Fruit fly (Drosophila melanogaster) whole organism, wandering third instar larva: Measurements from ENCODE around the gene Vps13D.

Experiments used
- Abd-B ChIP-seq: fragments of >200 bp; optimal IDR thresholded peaks from 2 replicates; lab custom pipeline; 2017; ENCODE audit warnings: missing biosample characterization, missing genetic modification characterization
- Hr78 ChIP-seq: fragments of >200 bp; optimal IDR thresholded peaks from 2 replicates; lab custom pipeline; 2017; ENCODE audit warnings: missing biosample characterization, missing genetic modification characterization
- Jra ChIP-seq: sonication (Bioruptor generic); optimal IDR thresholded peaks from 2 replicates; lab custom pipeline; 2016; ENCODE audit warnings: missing biosample characterization, missing genetic modification characterization
- Myc ChIP-seq: fragments of >200 bp; optimal IDR thresholded peaks from 2 replicates; lab custom pipeline; 2017
- br ChIP-seq: fragments of 200-800 bp; sonication (Bioruptor generic); optimal IDR thresholded peaks from 2 replicates; lab custom pipeline; 2016; ENCODE audit warnings: missing biosample characterization, missing genetic modification characterization
- dl ChIP-seq, 2 experiments: fragments of 175-275, 200-275 bp in 1 of 2; fragments of 200-275 bp in 1 of 2; sonication (Bioruptor generic); optimal IDR thresholded peaks; lab custom pipeline; 2018; ENCODE audit warnings: mild to moderate bottlenecking in 2 of 2, missing biosample characterization in 2 of 2, missing genetic modification characterization in 2 of 2, moderate library complexity in 2 of 2; ENCODE audit not compliant: partially characterized antibody in 2 of 2, insufficient read depth in 1 of 2

- TF ChIP-seq Jra (GFP tag; lab: Kevin White, UChicago) (no peak), dl (GFP tag; optimal IDR thresholded peaks at IDR 0.05; lab: Kevin White, UChicago; ENCODE audit: insufficient read depth in 1 of 2, partially characterized antibody in 2 of 2) (no peak), Hr78 (GFP tag; lab: Kevin White, UChicago) (no peak), Abd-B (no peak), Myc (lab: Kevin White, UChicago) (no peak), br (no peak)
Observed at dm6 chr3L:12734550-12735012, 20.3 kb upstream of the Vps13D start, which contains the start of the genes SmD1 and Ptp69D.
